Fruit fly (Drosophila melanogaster): ENCODE measurements around the gene AlaRS.

- TF ChIP-seq CG8159 (tag; optimal IDR thresholded peaks at IDR 0.05) (no peak), CG13204 (GFP tag; optimal IDR thresholded peaks at IDR 0.05) (no peak), rn (GFP tag; IDR thresholded peaks at IDR 0.05) (no peak), Pif1A (GFP tag; optimal IDR thresholded peaks at IDR 0.05) (no peak)
Measured at dm6 chr2L:8384985-8385519, 3.5 kb upstream of the AlaRS start.

All from whole organism, pupa.